Fruit fly (Drosophila melanogaster) S2 (cell line): ENCODE results near the gene Gr92a.
"Not testable (repeated sequence)": the region's sequence is repeated elsewhere in the genome, so short reads cannot be mapped to it uniquely, and the experiment has no call there.

ENCODE experiments used
- CG8478 ChIP-seq: fragments of >200 bp; optimal IDR thresholded peaks from 2 replicates; lab custom pipeline; 2018
- CTCF ChIP-seq, 2 experiments: fragments of >200 bp; optimal IDR thresholded peaks; 2 replicates each; lab custom pipeline; 2018

The Gr92a gene

DNA sequence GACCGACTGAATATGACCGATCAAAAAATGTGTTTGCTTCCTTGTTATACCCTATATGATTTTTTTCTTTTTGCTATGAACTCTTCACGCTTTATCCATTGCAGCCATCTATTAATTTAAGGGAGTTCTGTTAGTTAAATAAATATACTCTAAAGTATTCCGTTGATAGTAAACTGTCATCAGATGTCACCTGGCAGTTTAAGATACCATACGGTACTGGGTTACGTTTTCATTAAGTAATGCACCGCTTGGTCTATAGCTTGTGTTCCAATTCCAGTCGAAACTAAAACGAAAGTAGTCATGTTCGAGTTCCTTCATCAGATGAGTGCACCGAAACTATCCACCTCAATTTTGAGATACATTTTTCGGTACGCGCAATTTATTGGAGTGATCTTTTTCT is at the start of gene Gr92a:
Gr92a (plus strand) TSS at position 301 of the 400 bp plus-strand sequence.
- no peak for TF ChIP-seq CTCF (optimal IDR thresholded peaks at IDR 0.05; lab: Kevin White, UChicago)
- no peak for TF ChIP-seq CG8478 (lab: Kevin White, UChicago)

DNA sequence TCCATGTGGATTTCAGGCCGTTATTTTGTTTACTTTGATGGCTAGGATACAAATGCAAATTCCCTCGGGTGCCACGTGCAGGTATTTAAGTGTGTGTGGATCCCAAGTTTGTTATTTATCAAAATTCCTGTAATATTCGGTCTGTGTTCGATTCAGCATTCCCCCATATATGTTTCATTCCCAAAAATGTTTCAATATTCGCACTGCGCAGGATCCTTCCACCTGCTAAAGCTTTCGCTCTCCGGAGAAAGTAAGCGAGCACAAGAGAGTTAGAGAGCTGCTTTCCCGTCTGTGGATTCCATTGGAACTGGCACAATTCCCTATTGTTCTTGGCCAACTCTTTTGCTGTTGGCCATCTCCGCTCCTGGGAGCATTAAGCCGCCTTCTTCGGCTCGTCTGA is 40.7 kb upstream of the Gr92a start:
- TF ChIP-seq CTCF (optimal IDR thresholded peaks at IDR 0.05; lab: Kevin White, UChicago) (no peak), CG8478 (lab: Kevin White, UChicago) (no peak)

DNA sequence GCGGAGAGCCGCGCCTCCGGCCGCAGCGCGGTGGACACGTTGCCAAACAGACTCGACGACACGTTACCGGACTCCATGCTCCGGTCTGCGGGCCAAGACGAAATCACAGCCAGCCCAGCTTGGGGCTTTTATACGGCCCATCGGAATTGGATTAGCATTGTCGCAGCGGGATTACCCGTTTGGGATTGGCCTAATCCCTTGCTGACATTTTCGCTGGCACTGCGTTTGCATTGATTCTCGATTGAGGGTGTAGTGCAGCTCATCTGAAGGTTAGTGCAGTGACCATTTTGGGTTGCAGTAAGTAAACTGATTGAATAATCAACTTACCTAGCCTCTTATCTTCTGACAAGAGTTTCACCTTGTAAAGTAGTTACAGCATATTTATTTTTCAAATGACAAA is 38.5 kb upstream of the Gr92a start, which contains the start of gene Rh3:
Rh3 (minus strand) TSS at position 101 of the 400 bp plus-strand sequence.
- TF ChIP-seq CG8478 (lab: Kevin White, UChicago) (no peak), CTCF (optimal IDR thresholded peaks at IDR 0.05; lab: Kevin White, UChicago) (no peak)

DNA sequence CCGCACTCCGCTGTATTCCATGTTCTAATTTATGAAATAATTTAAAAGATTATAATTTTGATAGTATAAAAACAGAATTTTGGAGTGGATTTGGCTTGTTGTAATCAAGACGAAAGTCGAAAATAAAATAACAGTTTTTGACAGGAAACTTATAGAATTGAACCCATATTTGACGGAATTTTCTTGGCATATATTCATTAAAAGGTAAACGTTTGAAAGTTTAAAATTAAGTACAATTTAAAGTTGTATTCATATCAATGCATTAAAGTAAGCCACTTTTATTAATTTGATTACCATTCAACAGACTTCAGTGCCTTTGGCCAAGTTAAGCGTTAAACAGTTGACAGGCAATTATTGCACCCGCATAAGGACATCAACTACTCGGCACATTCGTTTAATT is 13.0 kb upstream of the Gr92a start, which contains the start of gene CG31206:
CG31206 (minus strand) TSS at position 101 of the 400 bp plus-strand sequence.
- TF ChIP-seq CTCF (optimal IDR thresholded peaks at IDR 0.05; lab: Kevin White, UChicago): no peak
- TF ChIP-seq CG8478 (lab: Kevin White, UChicago): no peak

DNA sequence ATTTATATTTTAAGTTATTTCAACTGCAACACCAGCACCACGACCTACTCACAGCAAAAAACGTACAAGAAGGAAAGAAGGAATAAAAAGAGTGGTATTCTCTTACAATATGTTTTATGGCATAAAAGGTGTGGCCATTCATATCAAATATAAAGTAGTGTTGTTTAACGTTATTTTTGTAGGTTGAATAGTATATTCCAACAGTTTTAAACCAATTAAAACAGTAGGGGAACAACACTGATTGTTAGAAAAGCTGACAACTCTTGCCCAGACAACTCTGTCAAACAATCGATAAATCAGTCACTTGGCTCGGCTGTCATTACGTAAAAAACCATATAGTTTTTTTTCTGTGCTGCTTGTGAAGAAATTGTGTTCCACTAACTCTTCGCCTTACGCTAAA is 6.3 kb upstream of the Gr92a start, which contains the start of gene CG10887:
CG10887 (plus strand) TSS at position 301 of the 400 bp plus-strand sequence.
- TF ChIP-seq CG8478 (lab: Kevin White, UChicago); CTCF (optimal IDR thresholded peaks at IDR 0.05; lab: Kevin White, UChicago): not testable (repeated sequence)

DNA sequence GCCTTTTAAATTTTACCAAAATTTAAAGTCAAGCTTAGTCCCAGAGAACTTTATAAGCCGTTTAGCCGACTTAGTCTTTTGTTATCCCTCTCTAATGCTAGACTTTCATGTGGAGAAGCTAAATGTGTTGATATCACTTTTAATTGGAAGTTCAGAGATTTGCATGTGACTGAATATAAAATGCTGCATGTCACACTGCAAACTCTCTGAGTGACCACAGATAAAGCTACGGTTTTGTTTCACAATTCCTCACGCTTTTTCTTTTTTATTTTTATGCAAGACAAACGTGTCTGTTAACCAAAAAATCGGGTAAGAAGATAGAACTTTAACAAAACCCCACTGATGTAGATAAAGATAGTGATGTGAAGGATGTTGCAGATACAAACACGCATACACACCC is 3.5 kb downstream of the Gr92a start:
- no peak for TF ChIP-seq CTCF (optimal IDR thresholded peaks at IDR 0.05; lab: Kevin White, UChicago)
- no peak for TF ChIP-seq CG8478 (lab: Kevin White, UChicago)

DNA sequence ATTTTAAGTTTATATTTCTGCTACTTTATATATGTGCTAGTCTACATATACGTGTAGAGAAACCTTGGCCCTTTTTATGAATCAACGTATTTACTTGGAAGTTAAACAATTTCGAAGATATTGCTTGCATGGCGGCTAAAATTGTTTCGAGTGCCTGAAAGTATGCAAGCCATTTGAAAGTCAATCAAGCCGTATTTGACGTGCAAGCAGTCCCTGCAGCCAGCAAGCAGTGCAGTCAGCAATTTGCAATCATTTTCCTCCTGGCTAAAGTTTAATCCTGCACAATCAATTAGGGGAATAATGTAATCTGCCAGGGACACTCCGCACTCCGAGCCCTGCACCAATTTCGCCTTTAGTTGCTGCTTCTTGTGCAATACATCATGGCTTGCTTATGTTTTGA is 33.8 kb downstream of the Gr92a start:
- TF ChIP-seq CTCF (optimal IDR thresholded peaks at IDR 0.05; lab: Kevin White, UChicago) (peak; percentile 21 to 38), CG8478 (lab: Kevin White, UChicago) (no peak)

DNA sequence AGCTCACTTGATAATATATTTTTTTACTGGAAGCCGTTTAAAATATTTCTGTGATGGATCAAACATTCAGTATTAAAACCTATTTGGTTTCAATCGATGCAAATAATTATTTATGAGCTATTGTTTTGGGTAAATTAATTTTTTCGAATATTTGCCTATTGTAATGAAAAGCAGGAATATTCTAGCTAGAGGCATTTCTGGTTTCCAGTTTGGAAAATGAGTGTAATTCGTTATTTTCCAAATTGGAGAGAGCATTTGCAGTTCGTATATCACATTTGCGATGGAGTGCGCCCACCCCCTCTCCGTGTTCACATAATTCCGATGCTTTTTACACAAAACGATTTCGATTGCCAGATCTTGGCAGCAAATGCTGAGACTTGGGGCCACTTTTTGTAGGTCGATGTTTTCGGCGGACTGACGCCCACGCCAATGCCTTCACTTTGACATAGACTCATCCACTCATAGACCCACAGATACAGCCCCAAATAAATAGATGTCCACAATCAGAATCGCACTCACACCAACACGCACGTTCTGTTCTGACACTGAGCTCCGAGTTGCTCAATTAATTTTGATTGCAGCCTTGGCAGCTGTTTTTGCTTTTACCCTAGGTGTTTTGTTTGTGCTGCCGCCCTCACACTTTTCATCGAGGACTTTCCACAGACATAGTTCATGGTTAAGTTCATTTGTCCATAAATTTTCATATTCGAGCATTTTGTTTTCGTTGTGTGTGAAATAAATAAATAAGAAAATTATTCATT is 47.0 kb downstream of the Gr92a start:
- TF ChIP-seq CG8478 (lab: Kevin White, UChicago) (no peak), CTCF (optimal IDR thresholded peaks at IDR 0.05; lab: Kevin White, UChicago) (no peak)

DNA sequence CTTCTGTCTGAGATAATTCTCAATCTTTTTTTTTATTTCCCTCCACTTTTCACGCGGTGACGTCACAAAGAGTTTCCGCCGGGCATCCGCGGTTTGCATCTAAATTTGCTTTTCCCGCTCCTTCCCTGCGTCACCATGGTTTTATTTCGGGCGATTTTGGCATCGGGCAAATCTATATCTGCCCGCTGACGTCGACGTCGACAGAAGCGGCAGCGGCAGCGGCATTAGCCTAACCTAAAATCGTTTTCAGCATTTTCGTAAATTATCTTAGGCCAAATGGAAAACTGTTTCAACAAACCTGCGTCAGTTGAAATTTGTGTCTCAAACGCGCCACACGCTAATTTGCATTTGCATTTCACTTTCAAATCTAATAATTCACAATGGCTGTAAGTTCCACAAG is 48.3 kb downstream of the Gr92a start, which contains the start of gene CG5023:
CG5023 (plus strand) TSS at position 301 of the 400 bp plus-strand sequence.
- no peak for TF ChIP-seq CTCF (optimal IDR thresholded peaks at IDR 0.05; lab: Kevin White, UChicago)
- TF ChIP-seq CG8478 (lab: Kevin White, UChicago): no peak
